Worm (Caenorhabditis elegans): ENCODE data around the gene F29G6.1.
A peak's percentile ranks its signal among the peaks of the same experiment; 100 is the strongest.

F29G6.1 gene

ce11 chrX:11472953-11473671, 29.0 kb upstream of the F29G6.1 start (continued):
- TF ChIP-seq egl-44 (GFP tag; IDR thresholded peaks at IDR 0.05) (no peak), attf-5 (GFP tag; optimal IDR thresholded peaks at IDR 0.05) (peak; percentile 3), madf-10 (tag; optimal IDR thresholded peaks at IDR 0.05) (peak; percentile 98), K12H6.12 (tag; optimal IDR thresholded peaks at IDR 0.05) (peak; percentile 86)

ce11 chrX:11474149-11474585, 27.9 kb upstream of the F29G6.1 start:
- TF ChIP-seq zfh-2 (GFP tag; conservative IDR thresholded peaks at IDR 0.05): 0 out of 2 replicates have a peak, but pooled peaks have one; percentile 47
- TF ChIP-seq ztf-25 (GFP tag; IDR thresholded peaks at IDR 0.05): 0 out of 2 replicates have a peak, but pooled peaks have one; percentile 42
- no peak for TF ChIP-seq pbrm-1 (GFP tag; IDR thresholded peaks at IDR 0.05)
- TF ChIP-seq F33H1.4 (GFP tag; IDR thresholded peaks at IDR 0.05): no peak
- 0 out of 2 replicates have a peak, but pooled peaks have one; percentile 22 for TF ChIP-seq F37B4.10 (GFP tag; IDR thresholded peaks at IDR 0.05)
- TF ChIP-seq lin-40 (tag; optimal IDR thresholded peaks at IDR 0.05): no peak

- TF ChIP-seq lin-35 (GFP tag; optimal IDR thresholded peaks at IDR 0.05) (peak in 1 of 3 experiments; percentile 12), lin-40 (tag; optimal IDR thresholded peaks at IDR 0.05) (no peak)
These were observed 27.3 kb upstream of the F29G6.1 start for ce11 chrX:11474605-11475385.

ce11 chrX:11475780-11476179, 26.3 kb upstream of the F29G6.1 start:
- TF ChIP-seq madf-3 (GFP tag; IDR thresholded peaks at IDR 0.05) (no peak), Y56A3A.18 (GFP tag; IDR thresholded peaks at IDR 0.05) (no peak), lsy-27 (tag; optimal IDR thresholded peaks at IDR 0.05; ENCODE audit: borderline replicate concordance, insufficient read depth) (no peak), nfya-1 (tag; optimal IDR thresholded peaks at IDR 0.05; ENCODE audit: borderline replicate concordance, insufficient read depth) (no peak), F23B12.7 (tag; optimal IDR thresholded peaks at IDR 0.05; ENCODE audit: insufficient read depth) (no peak), ama-1 (optimal IDR thresholded peaks at IDR 0.05) (no peak), ama-1 (GFP tag; optimal IDR thresholded peaks at IDR 0.05) (no peak), gei-17 (GFP tag; optimal IDR thresholded peaks at IDR 0.05) (no peak), snpc-1.3 (tag; optimal IDR thresholded peaks at IDR 0.05; ENCODE audit: insufficient read depth) (no peak)

- TF ChIP-seq F55B11.4 (tag; optimal IDR thresholded peaks at IDR 0.05; ENCODE audit: borderline replicate concordance, insufficient read depth) (no peak), ztf-3 (GFP tag; optimal IDR thresholded peaks at IDR 0.05) (no peak), attf-5 (GFP tag; optimal IDR thresholded peaks at IDR 0.05) (no peak), tlf-1 (GFP tag; optimal IDR thresholded peaks at IDR 0.05) (no peak), ceh-40 (GFP tag; IDR thresholded peaks at IDR 0.05) (no peak), nhr-80 (tag; optimal IDR thresholded peaks at IDR 0.05) (no peak), lin-26 (GFP tag; IDR thresholded peaks at IDR 0.05) (no peak), C17E4.6 (GFP tag; IDR thresholded peaks at IDR 0.05) (no peak), ets-4 (GFP tag; optimal IDR thresholded peaks at IDR 0.05) (no peak), fkh-3 (tag; optimal IDR thresholded peaks at IDR 0.05) (no peak), ceh-100 (GFP tag; IDR thresholded peaks at IDR 0.05) (no peak), snpc-3.4 (tag; optimal IDR thresholded peaks at IDR 0.05) (no peak), F22D6.2 (tag; optimal IDR thresholded peaks at IDR 0.05) (no peak), B0261.1 (tag; optimal IDR thresholded peaks at IDR 0.05) (no peak), lir-1 (GFP tag; conservative IDR thresholded peaks at IDR 0.05) (no peak), egl-18 (GFP tag; IDR thresholded peaks at IDR 0.05) (no peak), die-1 (tag; optimal IDR thresholded peaks at IDR 0.05) (no peak), K11D2.4 (GFP tag; IDR thresholded peaks at IDR 0.05) (no peak), efl-1 (GFP tag; optimal IDR thresholded peaks at IDR 0.05) (no peak)
These were observed 24.3 kb upstream of the F29G6.1 start for ce11 chrX:11477748-11478147.

Measured in whole organism, young adult.